Fruit fly (Drosophila melanogaster) whole organism, embryonic: ENCODE results near the gene CG7728.

ENCODE experiments used
- Atf6 ChIP-seq: fragments of 200-800 bp; sonication (Bioruptor generic); IDR thresholded peaks from 2 replicates; pipeline ENCODE4 v1.3.6; 2022; ENCODE audit warnings: missing biosample characterization, missing genetic modification characterization
- B-H1 ChIP-seq: fragments of 200-800 bp; sonication (Bioruptor generic); IDR thresholded peaks from 3 replicates; pipeline ENCODE4 v1.3.6; 2022; ENCODE audit warnings: missing biosample characterization, missing genetic modification characterization
- CG10366 ChIP-seq: fragments of 200-800 bp; sonication (Bioruptor generic); IDR thresholded peaks from 2 replicates; pipeline ENCODE4 v1.3.6; 2022; ENCODE audit warnings: missing biosample characterization, missing genetic modification characterization
- CG11696 ChIP-seq: fragments of 200-800 bp; sonication (Bioruptor generic); IDR thresholded peaks from 2 replicates; pipeline ENCODE4 v1.3.6; 2022; ENCODE audit warnings: missing biosample characterization, missing genetic modification characterization
- CG13123 ChIP-seq: fragments of 200-800 bp; sonication (Bioruptor generic); optimal IDR thresholded peaks from 2 replicates; lab custom pipeline; 2016; ENCODE audit warnings: missing biosample characterization, missing genetic modification characterization
- CG13894 ChIP-seq: fragments of 200-800 bp; sonication (Bioruptor generic); optimal IDR thresholded peaks from 3 replicates; lab custom pipeline; 2018; ENCODE audit warnings: missing biosample characterization, mild to moderate bottlenecking, missing genetic modification characterization, moderate library complexity
- CG18599 ChIP-seq: fragments of 200-800 bp; sonication (Bioruptor generic); optimal IDR thresholded peaks from 3 replicates; lab custom pipeline; 2017; ENCODE audit warnings: missing biosample characterization, missing genetic modification characterization, mild to moderate bottlenecking, moderate library complexity, missing genetic modification reagents
- CG2202 ChIP-seq: fragments of 200-800 bp; sonication (Bioruptor generic); optimal IDR thresholded peaks from 2 replicates; lab custom pipeline; 2018; ENCODE audit warnings: missing biosample characterization, mild to moderate bottlenecking, missing genetic modification characterization
- CG2678 ChIP-seq: fragments of 200-800 bp; sonication (Bioruptor generic); optimal IDR thresholded peaks from 3 replicates; lab custom pipeline; 2019; ENCODE audit warnings: missing biosample characterization, mild to moderate bottlenecking, missing genetic modification characterization, moderate library complexity
- CG30403 ChIP-seq: fragments of 200-800 bp; sonication (Bioruptor generic); optimal IDR thresholded peaks from 3 replicates; lab custom pipeline; 2016; ENCODE audit warnings: missing biosample characterization, missing genetic modification characterization
- CG3163 ChIP-seq: fragments of 200-800 bp; sonication (Bioruptor generic); optimal IDR thresholded peaks from 3 replicates; lab custom pipeline; 2016; ENCODE audit warnings: missing biosample characterization, missing genetic modification characterization
- CG33557 ChIP-seq: fragments of 200-800 bp; sonication (Bioruptor generic); optimal IDR thresholded peaks from 2 replicates; lab custom pipeline; 2019; ENCODE audit warnings: missing biosample characterization, mild to moderate bottlenecking, missing genetic modification characterization, moderate library complexity
- CG34422 ChIP-seq: fragments of 200-800 bp; sonication (Bioruptor generic); IDR thresholded peaks from 3 replicates; pipeline ENCODE4 v1.3.6; 2022; ENCODE audit warnings: missing biosample characterization, missing genetic modification characterization
- CG43689 ChIP-seq: fragments of 200-800 bp; sonication (Bioruptor generic); IDR thresholded peaks from 2 replicates; pipeline ENCODE4 v1.3.6; 2022; ENCODE audit warnings: missing biosample characterization, missing genetic modification characterization
- CG6272 ChIP-seq: fragments of 200-800 bp; sonication (Bioruptor generic); IDR thresholded peaks from 2 replicates; pipeline ENCODE4 v1.3.6; 2022; ENCODE audit warnings: missing biosample characterization, missing genetic modification characterization
- CG6683 ChIP-seq: fragments of 200-800 bp; sonication (Bioruptor generic); optimal IDR thresholded peaks from 2 replicates; lab custom pipeline; 2017; ENCODE audit warnings: missing biosample characterization, mild to moderate bottlenecking, missing genetic modification characterization, missing genetic modification reagents
- CG7556 ChIP-seq: fragments of 200-800 bp; sonication (Bioruptor generic); optimal IDR thresholded peaks from 2 replicates; lab custom pipeline; 2017; ENCODE audit warnings: missing biosample characterization, mild to moderate bottlenecking, missing genetic modification characterization
- CG8281 ChIP-seq: fragments of 200-800 bp; sonication (Bioruptor generic); optimal IDR thresholded peaks from 2 replicates; lab custom pipeline; 2018; ENCODE audit warnings: missing biosample characterization, mild to moderate bottlenecking, missing genetic modification characterization, moderate library complexity
- CTCF ChIP-seq: fragments of 200-800 bp; sonication (Bioruptor generic); optimal IDR thresholded peaks from 2 replicates; lab custom pipeline; 2017; ENCODE audit warnings: missing biosample characterization, mild to moderate bottlenecking, missing genetic modification characterization, moderate library complexity
- CrebB ChIP-seq: fragments of 200-800 bp; sonication (Bioruptor generic); optimal IDR thresholded peaks from 3 replicates; lab custom pipeline; 2018; ENCODE audit warnings: missing biosample characterization, mild to moderate bottlenecking, missing genetic modification characterization
- Ets65A ChIP-seq: fragments of 200-800 bp; sonication (Bioruptor generic); peaks from one replicate; lab custom pipeline; 2016; ENCODE audit warnings: missing biosample characterization, missing genetic modification characterization
- Fer1 ChIP-seq: fragments of 200-800 bp; sonication (Bioruptor generic); optimal IDR thresholded peaks from 2 replicates; lab custom pipeline; 2017; ENCODE audit warnings: missing biosample characterization, mild to moderate bottlenecking, missing genetic modification characterization
- HHEX ChIP-seq: fragments of 200-800 bp; sonication (Bioruptor generic); optimal IDR thresholded peaks from 3 replicates; lab custom pipeline; 2017; ENCODE audit warnings: missing biosample characterization, mild to moderate bottlenecking, missing genetic modification characterization, missing genetic modification reagents
- HLH54F ChIP-seq: fragments of 200-800 bp; sonication (Bioruptor generic); optimal IDR thresholded peaks from 3 replicates; lab custom pipeline; 2016; ENCODE audit warnings: missing biosample characterization, missing genetic modification characterization
- HLHmδ ChIP-seq: fragments of 200-800 bp; sonication (Bioruptor generic); optimal IDR thresholded peaks from 2 replicates; lab custom pipeline; 2018; ENCODE audit warnings: missing biosample characterization, mild to moderate bottlenecking, missing genetic modification characterization, moderate library complexity
- Hey ChIP-seq: fragments of 200-800 bp; sonication (Bioruptor generic); optimal IDR thresholded peaks from 3 replicates; lab custom pipeline; 2018; ENCODE audit warnings: missing biosample characterization, mild to moderate bottlenecking, missing genetic modification characterization
- Myb ChIP-seq: fragments of 200-800 bp; sonication (Bioruptor generic); optimal IDR thresholded peaks from 2 replicates; lab custom pipeline; 2016; ENCODE audit warnings: missing biosample characterization, missing genetic modification characterization
- NFAT ChIP-seq: fragments of 200-800 bp; sonication (Bioruptor generic); IDR thresholded peaks from 2 replicates; pipeline ENCODE4 v1.3.6; 2022; ENCODE audit warnings: missing biosample characterization, missing genetic modification characterization
- Pdp1 ChIP-seq, 2 experiments: fragments of 200-800 bp; sonication (Bioruptor generic); optimal IDR thresholded peaks; 3 replicates each; lab custom pipeline; 2016; ENCODE audit warnings: missing biosample characterization in 2 of 2, missing genetic modification characterization in 2 of 2, mild to moderate bottlenecking in 1 of 2, moderate library complexity in 1 of 2
- Sox100B ChIP-seq: fragments of 200-800 bp; sonication (Bioruptor generic); optimal IDR thresholded peaks from 3 replicates; lab custom pipeline; 2018; ENCODE audit warnings: missing biosample characterization, mild to moderate bottlenecking, missing genetic modification characterization
- Sox102F ChIP-seq: fragments of 200-800 bp; sonication (Bioruptor generic); optimal IDR thresholded peaks from 2 replicates; lab custom pipeline; 2018; ENCODE audit warnings: missing biosample characterization, mild to moderate bottlenecking, missing genetic modification characterization, moderate library complexity
- Trl ChIP-seq, 3 experiments: fragments of >200 bp in 2 of 3; fragments of 200-800 bp in 1 of 3; sonication (Bioruptor generic) in 1 of 3; optimal IDR thresholded peaks; 2 replicates in 1 of 3; 3 replicates in 2 of 3; lab custom pipeline; 2016 to 2017; ENCODE audit warnings: missing biosample characterization in 1 of 3, missing genetic modification characterization in 1 of 3
- ase ChIP-seq: fragments of 200-800 bp; sonication (Bioruptor generic); IDR thresholded peaks from 3 replicates; pipeline ENCODE4 v1.3.6; 2022; ENCODE audit warnings: missing biosample characterization, missing genetic modification characterization
- crol ChIP-seq: fragments of 200-800 bp; sonication (Bioruptor generic); IDR thresholded peaks from 2 replicates; pipeline ENCODE4 v1.3.6; 2022; ENCODE audit warnings: missing biosample characterization, missing genetic modification characterization
- cwo ChIP-seq: fragments of 200-800 bp; sonication (Bioruptor generic); optimal IDR thresholded peaks from 3 replicates; lab custom pipeline; 2017; ENCODE audit warnings: missing biosample characterization, missing genetic modification characterization, mild to moderate bottlenecking, moderate library complexity, missing genetic modification reagents
- disco-r ChIP-seq: fragments of 200-800 bp; sonication (Bioruptor generic); optimal IDR thresholded peaks from 2 replicates; lab custom pipeline; 2016; ENCODE audit warnings: missing biosample characterization, missing genetic modification characterization
- eve ChIP-seq, 2 experiments: fragments of >200 bp; optimal IDR thresholded peaks; 2 replicates each; lab custom pipeline; 2017; ENCODE audit warnings: missing biosample characterization in 2 of 2, missing genetic modification characterization in 2 of 2
- exex ChIP-seq: fragments of 200-800 bp; sonication (Bioruptor generic); optimal IDR thresholded peaks from 4 replicates; lab custom pipeline; 2018; ENCODE audit warnings: missing biosample characterization, mild to moderate bottlenecking, missing genetic modification characterization, moderate library complexity
- insv ChIP-seq, 2 experiments: fragments of 200-800 bp; sonication (Bioruptor generic); optimal IDR thresholded peaks; 3 replicates each; lab custom pipeline; 2016 to 2018; ENCODE audit warnings: missing biosample characterization in 2 of 2, missing genetic modification characterization in 2 of 2
- kay ChIP-seq: fragments of 200-800 bp; sonication (Bioruptor generic); optimal IDR thresholded peaks from 2 replicates; lab custom pipeline; 2016; ENCODE audit warnings: missing biosample characterization, missing genetic modification characterization
- kni ChIP-seq: fragments of 200-800 bp; sonication (Bioruptor generic); optimal IDR thresholded peaks from 3 replicates; lab custom pipeline; 2017; ENCODE audit warnings: mild to moderate bottlenecking, missing biosample characterization, missing genetic modification reagents, missing genetic modification characterization
- lab ChIP-seq: fragments of 200-800 bp; sonication (Bioruptor generic); optimal IDR thresholded peaks from 3 replicates; lab custom pipeline; 2017; ENCODE audit warnings: missing biosample characterization, missing genetic modification characterization, mild to moderate bottlenecking, moderate library complexity, missing genetic modification reagents
- nau ChIP-seq: fragments of 200-800 bp; sonication (Bioruptor generic); optimal IDR thresholded peaks from 3 replicates; lab custom pipeline; 2017; ENCODE audit warnings: missing biosample characterization, mild to moderate bottlenecking, missing genetic modification characterization, missing genetic modification reagents
- row ChIP-seq: fragments of 200-800 bp; sonication (Bioruptor generic); IDR thresholded peaks from 3 replicates; pipeline ENCODE4 v1.3.6; 2022; ENCODE audit warnings: missing biosample characterization, missing genetic modification characterization
- seq ChIP-seq: fragments of 200-800 bp; sonication (Bioruptor generic); IDR thresholded peaks from 2 replicates; pipeline ENCODE4 v1.3.6; 2022; ENCODE audit warnings: missing biosample characterization, missing genetic modification characterization
- sob ChIP-seq: fragments of 200-800 bp; sonication (Bioruptor generic); IDR thresholded peaks from 2 replicates; pipeline ENCODE4 v1.3.6; 2022; ENCODE audit warnings: missing biosample characterization, missing genetic modification characterization
- tgo ChIP-seq: fragments of 200-800 bp; sonication (Bioruptor generic); IDR thresholded peaks from 3 replicates; pipeline ENCODE4 v1.3.6; 2022; ENCODE audit warnings: missing biosample characterization, missing genetic modification characterization
- vnd ChIP-seq: fragments of 200-800 bp; sonication (Bioruptor generic); IDR thresholded peaks from 3 replicates; pipeline ENCODE4 v1.3.6; 2022; ENCODE audit warnings: missing biosample characterization, missing genetic modification characterization; ENCODE audit not compliant: partially characterized antibody

CG7728 gene

dm6 chr3L:17003251-17004171, 12.8 kb upstream of the CG7728 start (continued):
- TF ChIP-seq Hey (tag; lab: Kevin White, UChicago) (peak; percentile 69), Sox100B (GFP tag; lab: Kevin White, UChicago) (no peak), B-H1 (GFP tag; lab: Robert Waterston, UW) (no peak), kni (GFP tag; lab: Kevin White, UChicago) (no peak), Pdp1 (GFP tag; optimal IDR thresholded peaks at IDR 0.05; lab: Kevin White, UChicago) (peak in 1 of 2 experiments; percentile 51), vnd (GFP tag; lab: Robert Waterston, UW) (peak; percentile 69; the same call in 2 of the 3 replicates), kay (GFP tag; lab: Kevin White, UChicago) (no peak), CG10366 (GFP tag; lab: Robert Waterston, UW) (no peak), CTCF (GFP tag; lab: Kevin White, UChicago) (no peak), sob (GFP tag; lab: Robert Waterston, UW) (0 out of 2 replicates have a peak, but pooled peaks have one; percentile 8), Sox102F (peak; percentile 17), CG6272 (no peak), CG3163 (GFP tag; lab: Kevin White, UChicago) (no peak), disco-r (GFP tag; lab: Kevin White, UChicago) (no peak), CG11696 (GFP tag; lab: Robert Waterston, UW) (0 out of 2 replicates have a peak, but pooled peaks have one; percentile 32), insv (GFP tag; optimal IDR thresholded peaks at IDR 0.05; lab: Kevin White, UChicago) (no peak), CG18599 (GFP tag; lab: Kevin White, UChicago) (peak; percentile 12), cwo (peak; percentile 95), NFAT (GFP tag; lab: Robert Waterston, UW) (no peak), Ets65A (GFP tag; lab: Kevin White, UChicago) (no peak), CG13894 (tag; lab: Kevin White, UChicago) (peak; percentile 77), HLHmδ (GFP tag; lab: Kevin White, UChicago) (no peak), Fer1 (GFP tag; lab: Kevin White, UChicago) (peak; percentile 42), CG13123 (no peak), CG2202 (tag; lab: Kevin White, UChicago) (no peak), exex (tag; lab: Kevin White, UChicago) (peak; percentile 96), lab (GFP tag; lab: Kevin White, UChicago) (peak; percentile 81), CrebB (no peak), CG34422 (GFP tag; lab: Robert Waterston, UW) (no peak), Trl (optimal IDR thresholded peaks at IDR 0.05; lab: Kevin White, UChicago) (peak in 1 of 2 experiments; percentile 21), Trl (GFP tag; optimal IDR thresholded peaks at IDR 0.05; lab: Kevin White, UChicago) (no peak), CG7556 (GFP tag; lab: Kevin White, UChicago) (no peak), crol (GFP tag; lab: Robert Waterston, UW) (peak; percentile 82), CG2678 (tag; lab: Kevin White, UChicago) (peak; percentile 8), CG30403 (GFP tag; lab: Kevin White, UChicago) (no peak), CG43689 (GFP tag; lab: Robert Waterston, UW) (no peak), row (GFP tag; lab: Robert Waterston, UW) (0 out of 3 replicates have a peak, but pooled peaks have one; percentile 45), CG33557 (GFP tag; lab: Kevin White, UChicago) (no peak), tgo (GFP tag; lab: Robert Waterston, UW) (no peak; the same call in 2 of the 3 replicates), Myb (no peak), ase (GFP tag; lab: Robert Waterston, UW) (0 out of 3 replicates have a peak, but pooled peaks have one; percentile 28), CG8281 (no peak), Atf6 (GFP tag; lab: Robert Waterston, UW) (peak; percentile 57; the same call in 1 of the 2 replicates), CG6683 (GFP tag; lab: Kevin White, UChicago) (peak; percentile 7), HLH54F (GFP tag; lab: Kevin White, UChicago) (no peak), HHEX (GFP tag; lab: Kevin White, UChicago) (peak; percentile 15), nau (GFP tag; lab: Kevin White, UChicago) (peak; percentile 48), seq (no peak), eve (GFP tag; optimal IDR thresholded peaks at IDR 0.05; lab: Kevin White, UChicago) (no peak)
